Worm (Caenorhabditis elegans): Measurements from ENCODE around the gene W05B2.2.

DNA sequence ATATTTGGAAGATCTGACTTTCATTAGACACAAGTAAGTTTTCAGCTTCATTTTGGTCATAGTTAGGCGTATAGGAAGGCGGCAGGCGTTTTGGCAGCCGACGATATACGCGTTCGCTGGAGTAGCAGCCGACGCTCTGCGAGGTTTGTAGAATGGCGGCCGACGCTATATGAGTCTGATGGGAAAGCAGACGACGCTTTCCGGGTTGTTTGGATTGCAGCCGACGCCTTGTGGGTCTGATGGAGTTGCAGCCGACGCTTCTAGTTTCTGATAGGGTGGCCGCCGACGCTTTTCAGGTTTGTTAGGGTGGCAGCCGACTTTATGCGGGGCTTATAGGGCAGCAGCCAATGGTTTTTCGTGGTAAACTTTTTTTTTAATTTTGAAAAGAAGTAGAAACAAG, 35.9 kb upstream of the W05B2.2 start:
- TF ChIP-seq W03F9.2 (tag; optimal IDR thresholded peaks at IDR 0.05) (no peak), him-1 (tag; optimal IDR thresholded peaks at IDR 0.05) (no peak)
